Fruit fly (Drosophila melanogaster) whole organism, adult: Measurements from ENCODE around the gene hng2.

Source experiments
- CG11617 ChIP-seq: fragments of 200-800 bp; sonication (Bioruptor generic); optimal IDR thresholded peaks from 2 replicates; lab custom pipeline; 2017; ENCODE audit warnings: mild to moderate bottlenecking, missing biosample characterization, missing genetic modification reagents, missing genetic modification characterization
- CG12768 ChIP-seq: fragments of 200-800 bp; sonication (Bioruptor generic); optimal IDR thresholded peaks from 2 replicates; lab custom pipeline; 2017; ENCODE audit warnings: missing biosample characterization, missing genetic modification characterization, mild to moderate bottlenecking, moderate library complexity, missing genetic modification reagents
- CG14711 ChIP-seq: fragments of 200-800 bp; sonication (Bioruptor generic); optimal IDR thresholded peaks from 2 replicates; lab custom pipeline; 2018; ENCODE audit warnings: missing biosample characterization, mild to moderate bottlenecking, missing genetic modification characterization, moderate library complexity
- CG1620 ChIP-seq: fragments of 200-800 bp; sonication (Bioruptor generic); optimal IDR thresholded peaks from 2 replicates; lab custom pipeline; 2016; ENCODE audit warnings: missing biosample characterization, missing genetic modification characterization
- CG33017 ChIP-seq: fragments of 200-800 bp; sonication (Bioruptor generic); optimal IDR thresholded peaks from 2 replicates; lab custom pipeline; 2018; ENCODE audit warnings: missing biosample characterization, mild to moderate bottlenecking, missing genetic modification characterization, moderate library complexity
- CG5204 ChIP-seq: fragments of 200-800 bp; sonication (Bioruptor generic); optimal IDR thresholded peaks from 2 replicates; lab custom pipeline; 2016; ENCODE audit warnings: missing biosample characterization, missing genetic modification characterization
- CG7045 ChIP-seq: fragments of 200-800 bp; sonication (Bioruptor generic); optimal IDR thresholded peaks from 2 replicates; lab custom pipeline; 2017; ENCODE audit warnings: missing biosample characterization, mild to moderate bottlenecking, missing genetic modification characterization
- CG7101 ChIP-seq: fragments of 200-800 bp; sonication (Bioruptor generic); optimal IDR thresholded peaks from 2 replicates; lab custom pipeline; 2018; ENCODE audit warnings: missing biosample characterization, mild to moderate bottlenecking, missing genetic modification characterization, moderate library complexity
- Clk ChIP-seq: fragments of 200-800 bp; sonication (Bioruptor generic); optimal IDR thresholded peaks from 2 replicates; lab custom pipeline; 2017; ENCODE audit warnings: missing biosample characterization, missing genetic modification characterization
- Crg-1 ChIP-seq: fragments of 200-800 bp; sonication (Bioruptor generic); optimal IDR thresholded peaks from 2 replicates; lab custom pipeline; 2016; ENCODE audit warnings: missing biosample characterization, missing genetic modification characterization
- Hr96 ChIP-seq: fragments of 200-800 bp; sonication (Bioruptor generic); optimal IDR thresholded peaks from 2 replicates; lab custom pipeline; 2016; ENCODE audit warnings: missing biosample characterization, missing genetic modification characterization
- Mnt ChIP-seq: fragments of 200-800 bp; sonication (Bioruptor generic); optimal IDR thresholded peaks from 2 replicates; lab custom pipeline; 2016; ENCODE audit warnings: missing biosample characterization, mild to moderate bottlenecking, missing genetic modification characterization
- bab1 ChIP-seq: fragments of 200-800 bp; sonication (Bioruptor generic); optimal IDR thresholded peaks from 3 replicates; lab custom pipeline; 2019; ENCODE audit warnings: missing biosample characterization, mild to moderate bottlenecking, missing genetic modification characterization, moderate library complexity
- cic ChIP-seq: fragments of 200-800 bp; sonication (Bioruptor generic); optimal IDR thresholded peaks from 2 replicates; lab custom pipeline; 2017; ENCODE audit warnings: missing biosample characterization, mild to moderate bottlenecking, missing genetic modification characterization, moderate library complexity
- cnc ChIP-seq, 2 experiments: fragments of >200 bp; optimal IDR thresholded peaks; 2 replicates each; lab custom pipeline; 2017
- kay ChIP-seq: fragments of 200-800 bp; sonication (Bioruptor generic); peaks from one replicate; lab custom pipeline; 2016; ENCODE audit warnings: missing biosample characterization, missing genetic modification characterization, borderline replicate concordance
- ovo ChIP-seq: fragments of 200-800 bp; sonication (Bioruptor generic); optimal IDR thresholded peaks from 2 replicates; lab custom pipeline; 2016; ENCODE audit warnings: missing biosample characterization, missing genetic modification characterization
- pad ChIP-seq: fragments of 200-800 bp; sonication (Bioruptor generic); optimal IDR thresholded peaks from 3 replicates; lab custom pipeline; 2017; ENCODE audit warnings: missing biosample characterization, missing genetic modification characterization, mild to moderate bottlenecking, moderate library complexity, missing genetic modification reagents
- tj ChIP-seq: fragments of 200-800 bp; sonication (Bioruptor generic); optimal IDR thresholded peaks from 3 replicates; lab custom pipeline; 2017; ENCODE audit warnings: missing biosample characterization, mild to moderate bottlenecking, missing genetic modification characterization, moderate library complexity
- toe ChIP-seq: fragments of 200-800 bp; sonication (Bioruptor generic); optimal IDR thresholded peaks from 2 replicates; lab custom pipeline; 2016; ENCODE audit warnings: missing biosample characterization, missing genetic modification characterization

The hng2 gene

dm6 chr3R:8812342-8812966 is 6.3 kb downstream of the hng2 start:
- no peak for TF ChIP-seq cic (GFP tag; lab: Kevin White, UChicago)
- TF ChIP-seq CG33017 (tag; lab: Kevin White, UChicago), result no peak
- TF ChIP-seq Crg-1 (GFP tag; lab: Kevin White, UChicago), result no peak
- TF ChIP-seq CG11617 (GFP tag; lab: Kevin White, UChicago), result no peak
- peak; percentile 94 for TF ChIP-seq tj (GFP tag; lab: Kevin White, UChicago)
- TF ChIP-seq CG7045 (GFP tag; lab: Kevin White, UChicago), result peak; percentile 9
- TF ChIP-seq ovo (GFP tag; lab: Kevin White, UChicago), result no peak
- no peak for TF ChIP-seq CG5204 (GFP tag; lab: Kevin White, UChicago)
- no peak for TF ChIP-seq Clk
- TF ChIP-seq CG12768 (GFP tag; lab: Kevin White, UChicago), result no peak
- TF ChIP-seq bab1 (GFP tag; lab: Kevin White, UChicago), result no peak
- no peak for TF ChIP-seq CG1620 (GFP tag; lab: Kevin White, UChicago)
- no peak for TF ChIP-seq toe (GFP tag; lab: Kevin White, UChicago)
- peak; percentile 81 for TF ChIP-seq kay (GFP tag; lab: Kevin White, UChicago)
- no peak for TF ChIP-seq Mnt (GFP tag; lab: Kevin White, UChicago)
- TF ChIP-seq pad (GFP tag; lab: Kevin White, UChicago), result no peak
- no peak for TF ChIP-seq Hr96 (GFP tag; lab: Kevin White, UChicago)
- TF ChIP-seq CG14711 (tag; lab: Kevin White, UChicago), result peak; percentile 12
- no peak for TF ChIP-seq CG7101 (tag; lab: Kevin White, UChicago)
- TF ChIP-seq cnc (optimal IDR thresholded peaks at IDR 0.05; lab: Kevin White, UChicago), result no peak

DNA sequence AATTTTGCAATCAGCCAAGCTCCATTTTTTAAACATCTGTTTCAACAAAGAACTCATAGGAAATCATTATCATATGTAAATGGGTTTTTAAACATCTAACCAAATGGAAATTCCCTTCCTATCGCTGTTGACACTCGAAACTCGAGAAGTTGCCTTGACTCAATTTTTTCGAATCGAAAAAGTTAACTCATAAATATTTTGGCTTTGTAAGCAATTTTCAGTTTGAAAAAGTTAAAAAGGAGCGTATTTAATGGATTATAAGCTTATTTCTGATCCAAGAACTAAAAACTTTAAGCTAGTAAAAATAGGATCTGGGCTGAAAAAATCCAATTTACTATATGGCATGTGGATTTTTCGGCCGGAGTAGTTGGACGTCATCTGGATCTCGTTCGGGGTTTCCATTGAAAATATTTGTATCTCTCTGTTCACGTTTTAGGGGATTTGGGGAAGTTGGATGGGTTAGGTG is 7.1 kb downstream of the hng2 start, which contains the start of gene CG9837:
CG9837 (minus strand) TSS at position 416 of the 466 bp plus-strand sequence.
- no peak for TF ChIP-seq bab1 (GFP tag; lab: Kevin White, UChicago)
- TF ChIP-seq tj (GFP tag; lab: Kevin White, UChicago), result peak; percentile 50

- TF ChIP-seq bab1 (GFP tag; lab: Kevin White, UChicago), result peak; percentile 2
- peak; percentile 76 for TF ChIP-seq kay (GFP tag; lab: Kevin White, UChicago)
- no peak for TF ChIP-seq toe (GFP tag; lab: Kevin White, UChicago)
- TF ChIP-seq ovo (GFP tag; lab: Kevin White, UChicago), result no peak
- peak; percentile 66 for TF ChIP-seq Mnt (GFP tag; lab: Kevin White, UChicago)
- TF ChIP-seq tj (GFP tag; lab: Kevin White, UChicago), result peak; percentile 89
- peak; percentile 20 for TF ChIP-seq cic (GFP tag; lab: Kevin White, UChicago)
Measured at dm6 chr3R:8814029-8814647, 8.0 kb downstream of the hng2 start.

dm6 chr3R:8815074-8815473 is 9.0 kb downstream of the hng2 start:
- TF ChIP-seq CG11617 (GFP tag; lab: Kevin White, UChicago), result no peak
- peak; percentile 0 for TF ChIP-seq CG1620 (GFP tag; lab: Kevin White, UChicago)
- no peak for TF ChIP-seq CG14711 (tag; lab: Kevin White, UChicago)
- TF ChIP-seq cic (GFP tag; lab: Kevin White, UChicago), result no peak
- no peak for TF ChIP-seq pad (GFP tag; lab: Kevin White, UChicago)
- TF ChIP-seq CG7101 (tag; lab: Kevin White, UChicago), result no peak
- no peak for TF ChIP-seq Mnt (GFP tag; lab: Kevin White, UChicago)
- no peak for TF ChIP-seq cnc (optimal IDR thresholded peaks at IDR 0.05; lab: Kevin White, UChicago)
- no peak for TF ChIP-seq ovo (GFP tag; lab: Kevin White, UChicago)
- peak; percentile 28 for TF ChIP-seq tj (GFP tag; lab: Kevin White, UChicago)
- TF ChIP-seq CG5204 (GFP tag; lab: Kevin White, UChicago), result no peak
- TF ChIP-seq Clk, result peak; percentile 0
- no peak for TF ChIP-seq CG7045 (GFP tag; lab: Kevin White, UChicago)
- no peak for TF ChIP-seq toe (GFP tag; lab: Kevin White, UChicago)
- TF ChIP-seq CG12768 (GFP tag; lab: Kevin White, UChicago), result no peak
- TF ChIP-seq kay (GFP tag; lab: Kevin White, UChicago), result no peak

dm6 chr3R:8818239-8818638 is 12.1 kb downstream of the hng2 start:
- TF ChIP-seq Clk (peak; percentile 22), CG14711 (tag; lab: Kevin White, UChicago) (no peak)

DNA sequence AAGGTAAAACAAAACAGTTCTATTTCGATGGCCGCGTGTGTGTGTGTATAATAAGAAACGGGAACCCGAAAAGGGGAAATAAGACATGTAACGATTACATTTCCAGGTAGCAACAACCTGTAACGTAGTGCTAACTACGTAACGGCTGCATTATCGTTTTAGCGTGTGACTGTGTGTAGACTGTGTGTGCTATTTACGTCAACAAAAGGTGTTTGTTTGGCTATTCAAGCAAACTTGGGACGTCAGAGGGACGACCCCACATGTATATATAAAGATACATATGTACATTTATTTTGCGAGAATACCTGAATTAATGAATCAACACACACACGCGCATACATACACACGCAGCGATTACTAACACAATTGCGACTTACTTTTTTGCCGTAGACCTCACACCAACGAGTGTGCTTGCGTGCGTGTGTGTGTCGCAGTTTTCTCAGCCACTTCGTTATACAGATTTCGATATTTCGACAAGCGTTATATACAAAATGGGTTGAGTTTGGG is 13.5 kb downstream of the hng2 start:
- TF ChIP-seq bab1 (GFP tag; lab: Kevin White, UChicago), result peak; percentile 13
- TF ChIP-seq Hr96 (GFP tag; lab: Kevin White, UChicago), result no peak
- peak; percentile 95 for TF ChIP-seq pad (GFP tag; lab: Kevin White, UChicago)
- TF ChIP-seq Crg-1 (GFP tag; lab: Kevin White, UChicago), result peak; percentile 75
- peak; percentile 64 for TF ChIP-seq Clk
- TF ChIP-seq Mnt (GFP tag; lab: Kevin White, UChicago), result peak; percentile 78
- peak; percentile 97 for TF ChIP-seq kay (GFP tag; lab: Kevin White, UChicago)
- no peak for TF ChIP-seq CG1620 (GFP tag; lab: Kevin White, UChicago)
- peak; percentile 7 for TF ChIP-seq CG14711 (tag; lab: Kevin White, UChicago)
- TF ChIP-seq ovo (GFP tag; lab: Kevin White, UChicago), result peak; percentile 74
- peak; percentile 46 for TF ChIP-seq toe (GFP tag; lab: Kevin White, UChicago)
- TF ChIP-seq cic (GFP tag; lab: Kevin White, UChicago), result peak; percentile 93
- TF ChIP-seq CG5204 (GFP tag; lab: Kevin White, UChicago), result peak; percentile 29
- TF ChIP-seq cnc (optimal IDR thresholded peaks at IDR 0.05; lab: Kevin White, UChicago), result peak in 1 of 2 experiments; percentile 17
- peak; percentile 57 for TF ChIP-seq CG33017 (tag; lab: Kevin White, UChicago)
- TF ChIP-seq CG7045 (GFP tag; lab: Kevin White, UChicago), result peak; percentile 50
- TF ChIP-seq CG7101 (tag; lab: Kevin White, UChicago), result peak; percentile 39
- peak; percentile 57 for TF ChIP-seq CG12768 (GFP tag; lab: Kevin White, UChicago)
- TF ChIP-seq CG11617 (GFP tag; lab: Kevin White, UChicago), result peak; percentile 41
- peak; percentile 22 for TF ChIP-seq tj (GFP tag; lab: Kevin White, UChicago)
